Worm (Caenorhabditis elegans): ENCODE measurements around the gene C04C11.1.

Gene C04C11.1

ce11 chrX:14054799-14055198 lies 34.4 kb downstream of the C04C11.1 start:
- no peak for TF ChIP-seq nfya-1 (tag; optimal IDR thresholded peaks at IDR 0.05; ENCODE audit: insufficient read depth)
- no peak for TF ChIP-seq nhr-12 (tag; optimal IDR thresholded peaks at IDR 0.05)
- TF ChIP-seq egl-5 (tag; optimal IDR thresholded peaks at IDR 0.05) = no peak
- TF ChIP-seq nhr-28 (tag; optimal IDR thresholded peaks at IDR 0.05) = no peak
- TF ChIP-seq daf-12 (tag; optimal IDR thresholded peaks at IDR 0.05) = no peak
- no peak for TF ChIP-seq fkh-2 (tag; optimal IDR thresholded peaks at IDR 0.05)
- TF ChIP-seq lsy-12 (tag; optimal IDR thresholded peaks at IDR 0.05) = no peak
- TF ChIP-seq unc-39 (tag; optimal IDR thresholded peaks at IDR 0.05) = no peak
- no peak for TF ChIP-seq nhr-76 (tag; optimal IDR thresholded peaks at IDR 0.05)
- TF ChIP-seq ama-1 (optimal IDR thresholded peaks at IDR 0.05) = no peak
- TF ChIP-seq nhr-11 (tag; optimal IDR thresholded peaks at IDR 0.05) = no peak
- no peak for TF ChIP-seq nhr-43 (tag; optimal IDR thresholded peaks at IDR 0.05; ENCODE audit: poor library complexity, severe bottlenecking)
- no peak for TF ChIP-seq lin-39 (tag; optimal IDR thresholded peaks at IDR 0.05)
- no peak for TF ChIP-seq tbx-2 (tag; optimal IDR thresholded peaks at IDR 0.05)
- TF ChIP-seq fkh-10 (GFP tag; optimal IDR thresholded peaks at IDR 0.05) = no peak

- TF ChIP-seq ceh-82 (tag; optimal IDR thresholded peaks at IDR 0.05) (no peak), zag-1 (tag; optimal IDR thresholded peaks at IDR 0.05) (no peak), ztf-11 (tag; optimal IDR thresholded peaks at IDR 0.05) (no peak), lin-15B (tag; optimal IDR thresholded peaks at IDR 0.05) (no peak), unc-39 (tag; optimal IDR thresholded peaks at IDR 0.05) (no peak), ceh-16 (tag; optimal IDR thresholded peaks at IDR 0.05) (no peak), nhr-11 (tag; optimal IDR thresholded peaks at IDR 0.05) (no peak), nhr-12 (tag; optimal IDR thresholded peaks at IDR 0.05) (no peak), aly-2 (tag; optimal IDR thresholded peaks at IDR 0.05) (no peak), nhr-77 (tag; optimal IDR thresholded peaks at IDR 0.05) (no peak), lsy-12 (tag; optimal IDR thresholded peaks at IDR 0.05) (no peak), pha-4 (tag; optimal IDR thresholded peaks at IDR 0.05) (no peak), fkh-2 (tag; optimal IDR thresholded peaks at IDR 0.05) (no peak), tbx-2 (tag; optimal IDR thresholded peaks at IDR 0.05) (no peak), egl-5 (tag; optimal IDR thresholded peaks at IDR 0.05) (no peak), egl-27 (tag; optimal IDR thresholded peaks at IDR 0.05) (no peak), nhr-23 (tag; optimal IDR thresholded peaks at IDR 0.05) (no peak), pqm-1 (tag; optimal IDR thresholded peaks at IDR 0.05) (no peak), nhr-76 (tag; optimal IDR thresholded peaks at IDR 0.05) (no peak), sea-2 (GFP tag; optimal IDR thresholded peaks at IDR 0.05) (no peak)
Measured at ce11 chrX:14055715-14056114, 35.3 kb downstream of the C04C11.1 start.

- no peak for TF ChIP-seq egl-27 (tag; optimal IDR thresholded peaks at IDR 0.05)
- peak; percentile 16 for TF ChIP-seq lin-39 (tag; optimal IDR thresholded peaks at IDR 0.05)
- TF ChIP-seq skn-1 (tag; optimal IDR thresholded peaks at IDR 0.05) = no peak
- peak; percentile 54 for TF ChIP-seq egl-5 (tag; optimal IDR thresholded peaks at IDR 0.05)
- TF ChIP-seq pha-4 (tag; optimal IDR thresholded peaks at IDR 0.05) = no peak
Measured at ce11 chrX:14056527-14056926, 36.1 kb downstream of the C04C11.1 start.

ce11 chrX:14062771-14063170 lies 42.4 kb downstream of the C04C11.1 start:
- no peak for TF ChIP-seq egl-27 (tag; optimal IDR thresholded peaks at IDR 0.05)
- TF ChIP-seq eor-1 (tag; optimal IDR thresholded peaks at IDR 0.05) = no peak
- TF ChIP-seq R02D3.7 (tag; optimal IDR thresholded peaks at IDR 0.05) = no peak
- TF ChIP-seq nhr-237 (tag; optimal IDR thresholded peaks at IDR 0.05) = no peak
- TF ChIP-seq egl-5 (tag; optimal IDR thresholded peaks at IDR 0.05) = no peak
- TF ChIP-seq ztf-11 (tag; optimal IDR thresholded peaks at IDR 0.05) = no peak
- TF ChIP-seq elt-1 (tag; optimal IDR thresholded peaks at IDR 0.05) = no peak
- TF ChIP-seq ama-1 (optimal IDR thresholded peaks at IDR 0.05) = no peak
- no peak for TF ChIP-seq ceh-82 (tag; optimal IDR thresholded peaks at IDR 0.05)
- TF ChIP-seq fkh-2 (tag; optimal IDR thresholded peaks at IDR 0.05) = no peak
- TF ChIP-seq lin-39 (tag; optimal IDR thresholded peaks at IDR 0.05) = no peak
- no peak for TF ChIP-seq ztf-4 (tag; optimal IDR thresholded peaks at IDR 0.05)
- no peak for TF ChIP-seq fkh-10 (GFP tag; optimal IDR thresholded peaks at IDR 0.05)
- no peak for TF ChIP-seq tbx-2 (tag; optimal IDR thresholded peaks at IDR 0.05)
- no peak for TF ChIP-seq nhr-12 (tag; optimal IDR thresholded peaks at IDR 0.05)
- no peak for TF ChIP-seq lsy-12 (tag; optimal IDR thresholded peaks at IDR 0.05)
- TF ChIP-seq nhr-43 (tag; optimal IDR thresholded peaks at IDR 0.05; ENCODE audit: poor library complexity, severe bottlenecking) = no peak

- TF ChIP-seq skn-1 (tag; optimal IDR thresholded peaks at IDR 0.05) (peak; percentile 84), nhr-12 (tag; optimal IDR thresholded peaks at IDR 0.05) (no peak), ceh-9 (tag; optimal IDR thresholded peaks at IDR 0.05) (no peak), snpc-4 (tag; optimal IDR thresholded peaks at IDR 0.05) (peak; percentile 57), nhr-67 (tag; optimal IDR thresholded peaks at IDR 0.05) (no peak), ceh-28 (tag; optimal IDR thresholded peaks at IDR 0.05) (peak; percentile 77), pha-4 (tag; optimal IDR thresholded peaks at IDR 0.05) (peak; percentile 88), unc-62 (GFP tag; optimal IDR thresholded peaks at IDR 0.05) (peak; percentile 77), nhr-237 (tag; optimal IDR thresholded peaks at IDR 0.05) (no peak), nhr-43 (tag; optimal IDR thresholded peaks at IDR 0.05; ENCODE audit: poor library complexity, severe bottlenecking) (peak; percentile 81), nhr-23 (tag; optimal IDR thresholded peaks at IDR 0.05) (peak; percentile 75), elt-2 (tag; optimal IDR thresholded peaks at IDR 0.05) (peak; percentile 72), lin-15B (tag; optimal IDR thresholded peaks at IDR 0.05) (peak; percentile 33), ZK546.5 (tag; optimal IDR thresholded peaks at IDR 0.05) (no peak), egl-5 (tag; optimal IDR thresholded peaks at IDR 0.05) (peak; percentile 95), elt-1 (tag; optimal IDR thresholded peaks at IDR 0.05) (peak; percentile 33), nfya-1 (tag; optimal IDR thresholded peaks at IDR 0.05; ENCODE audit: insufficient read depth) (peak; percentile 77), mdl-1 (tag; optimal IDR thresholded peaks at IDR 0.05) (peak; percentile 44), elt-3 (tag; optimal IDR thresholded peaks at IDR 0.05) (peak in 1 of 3 experiments; percentile 60), zag-1 (tag; optimal IDR thresholded peaks at IDR 0.05) (no peak), lin-39 (tag; optimal IDR thresholded peaks at IDR 0.05) (peak; percentile 35), fkh-2 (tag; optimal IDR thresholded peaks at IDR 0.05) (peak; percentile 80), eor-1 (tag; optimal IDR thresholded peaks at IDR 0.05) (peak in 1 of 2 experiments; percentile 48), egl-27 (tag; optimal IDR thresholded peaks at IDR 0.05) (peak; percentile 51)
Measured at ce11 chrX:14063830-14064229, 43.4 kb downstream of the C04C11.1 start.

Measured in whole organism, L3 larva.